1 fruit fly cellular context compared by ENCODE assay signal in genomic region chrX:10320425-10320978, dm6.
TF ChIP-seq lines count a peak whose summit lies in the region.

No protein-coding gene starts in this region.

TF ChIP-seq in whole organism, embryonic, 481 proteins besides CTCF, POLR2A, EP300 and RAD21 (continued from another document):
- no peak for TF ChIP-seq CG2199 (GFP tag; IDR thresholded peaks at IDR 0.05; lab: Robert Waterston, UW)
- no peak for TF ChIP-seq insv (GFP tag; optimal IDR thresholded peaks at IDR 0.05; lab: Kevin White, UChicago)
- TF ChIP-seq CG7839 (tag; optimal IDR thresholded peaks at IDR 0.05; lab: Kevin White, UChicago), result peak; percentile 26
- TF ChIP-seq sr (GFP tag; IDR thresholded peaks at IDR 0.05; lab: Robert Waterston, UW), result no peak
- no peak for TF ChIP-seq onecut (GFP tag; IDR thresholded peaks at IDR 0.05; lab: Robert Waterston, UW)
- no peak for TF ChIP-seq caup (GFP tag; optimal IDR thresholded peaks at IDR 0.05; lab: Kevin White, UChicago; ENCODE audit: severe bottlenecking)
- no peak for TF ChIP-seq Dp (GFP tag; optimal IDR thresholded peaks at IDR 0.05; lab: Kevin White, UChicago)
- TF ChIP-seq CG8281 (tag; optimal IDR thresholded peaks at IDR 0.05; lab: Kevin White, UChicago), result no peak
- no peak for TF ChIP-seq danr (GFP tag; IDR thresholded peaks at IDR 0.05; lab: Robert Waterston, UW)
- TF ChIP-seq dmrt11E (tag; optimal IDR thresholded peaks at IDR 0.05; lab: Kevin White, UChicago), result no peak
- no peak for TF ChIP-seq HLHmδ (GFP tag; optimal IDR thresholded peaks at IDR 0.05; lab: Kevin White, UChicago)
- no peak for TF ChIP-seq mld (GFP tag; IDR thresholded peaks at IDR 0.05; lab: Robert Waterston, UW; ENCODE audit: partially characterized antibody)
- no peak for TF ChIP-seq abd-A (tag; optimal IDR thresholded peaks at IDR 0.05; lab: Kevin White, UChicago)
- no peak for TF ChIP-seq dimm (GFP tag; IDR thresholded peaks at IDR 0.05; lab: Robert Waterston, UW)
- no peak for TF ChIP-seq pita (GFP tag; optimal IDR thresholded peaks at IDR 0.05; lab: Kevin White, UChicago)
- no peak for TF ChIP-seq CG18764 (GFP tag; optimal IDR thresholded peaks at IDR 0.05; lab: Kevin White, UChicago)
- no peak for TF ChIP-seq CG6854 (GFP tag; optimal IDR thresholded peaks at IDR 0.05; lab: Kevin White, UChicago)
- 0 out of 3 replicates have a peak, but pooled peaks have one; percentile 23 for TF ChIP-seq ci (GFP tag; IDR thresholded peaks at IDR 0.05; lab: Robert Waterston, UW)
- TF ChIP-seq CG12299 (tag; optimal IDR thresholded peaks at IDR 0.05; lab: Kevin White, UChicago), result no peak
- peak; percentile 9 for TF ChIP-seq exex (tag; optimal IDR thresholded peaks at IDR 0.05; lab: Kevin White, UChicago)
- no peak for TF ChIP-seq CG17612 (GFP tag; IDR thresholded peaks at IDR 0.05; lab: Robert Waterston, UW)
- TF ChIP-seq chinmo (GFP tag; IDR thresholded peaks at IDR 0.05; lab: Robert Waterston, UW; ENCODE audit: partially characterized antibody), result no peak
- no peak for TF ChIP-seq CG3407 (GFP tag; optimal IDR thresholded peaks at IDR 0.05; lab: Kevin White, UChicago)
- no peak for TF ChIP-seq BEAF-32 (GFP tag; optimal IDR thresholded peaks at IDR 0.05; lab: Kevin White, UChicago)
- no peak for TF ChIP-seq CG7963 (GFP tag; IDR thresholded peaks at IDR 0.05; lab: Robert Waterston, UW; ENCODE audit: partially characterized antibody)
- TF ChIP-seq kay (GFP tag; optimal IDR thresholded peaks at IDR 0.05; lab: Kevin White, UChicago), result no peak
- no peak for TF ChIP-seq CG4730 (GFP tag; IDR thresholded peaks at IDR 0.05; lab: Robert Waterston, UW)
- TF ChIP-seq CG13624 (GFP tag; optimal IDR thresholded peaks at IDR 0.05; lab: Kevin White, UChicago), result no peak
- TF ChIP-seq CG4617 (GFP tag; optimal IDR thresholded peaks at IDR 0.05; lab: Kevin White, UChicago; ENCODE audit: borderline replicate concordance), result no peak
- TF ChIP-seq esg (GFP tag; conservative IDR thresholded peaks at IDR 0.05; lab: Robert Waterston, UW), result no peak
- no peak for TF ChIP-seq H15 (GFP tag; IDR thresholded peaks at IDR 0.05; lab: Robert Waterston, UW)
- TF ChIP-seq peb (GFP tag; IDR thresholded peaks at IDR 0.05; lab: Robert Waterston, UW), result no peak
- no peak for TF ChIP-seq lab (GFP tag; optimal IDR thresholded peaks at IDR 0.05; lab: Kevin White, UChicago)
- TF ChIP-seq her (GFP tag; optimal IDR thresholded peaks at IDR 0.05; lab: Kevin White, UChicago), result no peak
- no peak for TF ChIP-seq stc (GFP tag; IDR thresholded peaks at IDR 0.05; lab: Robert Waterston, UW)
- no peak for TF ChIP-seq dati (GFP tag; IDR thresholded peaks at IDR 0.05; lab: Robert Waterston, UW)
- no peak for TF ChIP-seq CG9609 (GFP tag; optimal IDR thresholded peaks at IDR 0.05; lab: Kevin White, UChicago)
- TF ChIP-seq CG4404 (GFP tag; IDR thresholded peaks at IDR 0.05; lab: Robert Waterston, UW), result no peak
- TF ChIP-seq Xbp1 (GFP tag; optimal IDR thresholded peaks at IDR 0.05; lab: Kevin White, UChicago), result no peak
- no peak for TF ChIP-seq vfl (GFP tag; optimal IDR thresholded peaks at IDR 0.05; lab: Kevin White, UChicago)
- peak; percentile 11 for TF ChIP-seq phol (tag; optimal IDR thresholded peaks at IDR 0.05; lab: Kevin White, UChicago)
- TF ChIP-seq eve (GFP tag; optimal IDR thresholded peaks at IDR 0.05; lab: Kevin White, UChicago), result peak in 1 of 2 experiments; percentile 0
- no peak for TF ChIP-seq CG2202 (tag; optimal IDR thresholded peaks at IDR 0.05; lab: Kevin White, UChicago)
- TF ChIP-seq emc (GFP tag; optimal IDR thresholded peaks at IDR 0.05; lab: Kevin White, UChicago), result no peak
- TF ChIP-seq slbo (GFP tag; IDR thresholded peaks at IDR 0.05; lab: Robert Waterston, UW), result no peak
- no peak for TF ChIP-seq odd (GFP tag; optimal IDR thresholded peaks at IDR 0.05; lab: Kevin White, UChicago)
- TF ChIP-seq row (GFP tag; IDR thresholded peaks at IDR 0.05; lab: Robert Waterston, UW), result peak; percentile 27; the same call in 1 of the 3 replicates
- no peak for TF ChIP-seq CG11456 (GFP tag; IDR thresholded peaks at IDR 0.05; lab: Robert Waterston, UW)
- no peak for TF ChIP-seq psq (GFP tag; optimal IDR thresholded peaks at IDR 0.05; lab: Kevin White, UChicago)
- no peak for TF ChIP-seq schlank (tag; optimal IDR thresholded peaks at IDR 0.05; lab: Kevin White, UChicago)
- TF ChIP-seq fd64A (GFP tag; optimal IDR thresholded peaks at IDR 0.05; lab: Kevin White, UChicago), result no peak
- no peak for TF ChIP-seq zen2 (GFP tag; IDR thresholded peaks at IDR 0.05; lab: Robert Waterston, UW; ENCODE audit: partially characterized antibody)
- TF ChIP-seq Dbx (GFP tag; IDR thresholded peaks at IDR 0.05; lab: Robert Waterston, UW), result no peak
- TF ChIP-seq toy (GFP tag; IDR thresholded peaks at IDR 0.05; lab: Robert Waterston, UW), result no peak
- TF ChIP-seq Hsf (GFP tag; optimal IDR thresholded peaks at IDR 0.05; lab: Kevin White, UChicago), result no peak
- TF ChIP-seq CG17328 (GFP tag; IDR thresholded peaks at IDR 0.05; lab: Robert Waterston, UW), result no peak
- no peak for TF ChIP-seq CG6254 (GFP tag; optimal IDR thresholded peaks at IDR 0.05; lab: Kevin White, UChicago)
- TF ChIP-seq CG13894 (tag; optimal IDR thresholded peaks at IDR 0.05; lab: Kevin White, UChicago), result no peak
- TF ChIP-seq bcd (GFP tag; optimal IDR thresholded peaks at IDR 0.05; lab: Kevin White, UChicago), result no peak
- no peak for TF ChIP-seq nau (GFP tag; optimal IDR thresholded peaks at IDR 0.05; lab: Kevin White, UChicago)
- peak; percentile 30 for TF ChIP-seq CG30403 (GFP tag; optimal IDR thresholded peaks at IDR 0.05; lab: Kevin White, UChicago)
- no peak for TF ChIP-seq CG1602 (GFP tag; optimal IDR thresholded peaks at IDR 0.05; lab: Kevin White, UChicago)
- no peak for TF ChIP-seq Side (GFP tag; optimal IDR thresholded peaks at IDR 0.05; lab: Kevin White, UChicago)
- peak; percentile 21 for TF ChIP-seq CG2875 (GFP tag; optimal IDR thresholded peaks at IDR 0.05; lab: Kevin White, UChicago)
- TF ChIP-seq CG15696 (tag; optimal IDR thresholded peaks at IDR 0.05; lab: Kevin White, UChicago), result no peak
- peak; percentile 18 for TF ChIP-seq nmo (GFP tag; optimal IDR thresholded peaks at IDR 0.05; lab: Kevin White, UChicago)
- TF ChIP-seq CG11085 (GFP tag; IDR thresholded peaks at IDR 0.05; lab: Robert Waterston, UW), result no peak
- TF ChIP-seq ase (GFP tag; IDR thresholded peaks at IDR 0.05; lab: Robert Waterston, UW), result no peak
- no peak for TF ChIP-seq chif (GFP tag; optimal IDR thresholded peaks at IDR 0.05; lab: Kevin White, UChicago)
- TF ChIP-seq kni (GFP tag; optimal IDR thresholded peaks at IDR 0.05; lab: Kevin White, UChicago), result peak; percentile 19
- no peak for TF ChIP-seq CG17359 (tag; optimal IDR thresholded peaks at IDR 0.05; lab: Kevin White, UChicago)
- no peak for TF ChIP-seq CG34422 (GFP tag; IDR thresholded peaks at IDR 0.05; lab: Robert Waterston, UW)
- no peak for TF ChIP-seq Sox100B (GFP tag; optimal IDR thresholded peaks at IDR 0.05; lab: Kevin White, UChicago)
- TF ChIP-seq ham (GFP tag; IDR thresholded peaks at IDR 0.05; lab: Robert Waterston, UW), result no peak
- no peak for TF ChIP-seq Aef1 (GFP tag; IDR thresholded peaks at IDR 0.05; lab: Robert Waterston, UW)
- no peak for TF ChIP-seq CG30020 (tag; optimal IDR thresholded peaks at IDR 0.05; lab: Kevin White, UChicago)
- TF ChIP-seq sc (optimal IDR thresholded peaks at IDR 0.05; lab: Kevin White, UChicago), result no peak
- TF ChIP-seq sc (GFP tag; optimal IDR thresholded peaks at IDR 0.05; lab: Kevin White, UChicago), result no peak
- TF ChIP-seq croc (GFP tag; conservative IDR thresholded peaks at IDR 0.05; lab: Robert Waterston, UW), result no peak
- no peak for TF ChIP-seq Scr (GFP tag; IDR thresholded peaks at IDR 0.05; lab: Robert Waterston, UW; ENCODE audit: partially characterized antibody)
- no peak for TF ChIP-seq eyg (GFP tag; optimal IDR thresholded peaks at IDR 0.05; lab: Kevin White, UChicago)
- TF ChIP-seq CG10147 (GFP tag; optimal IDR thresholded peaks at IDR 0.05; lab: Kevin White, UChicago), result no peak
- TF ChIP-seq CG32532 (GFP tag; IDR thresholded peaks at IDR 0.05; lab: Robert Waterston, UW), result no peak
- TF ChIP-seq grau (tag; optimal IDR thresholded peaks at IDR 0.05; lab: Kevin White, UChicago), result peak; percentile 19
- TF ChIP-seq Ravus (GFP tag; IDR thresholded peaks at IDR 0.05; lab: Robert Waterston, UW), result no peak
- TF ChIP-seq Elba2 (GFP tag; optimal IDR thresholded peaks at IDR 0.05; lab: Kevin White, UChicago), result no peak
- no peak for TF ChIP-seq nerfin-2 (GFP tag; IDR thresholded peaks at IDR 0.05; lab: Robert Waterston, UW; ENCODE audit: partially characterized antibody)
- TF ChIP-seq Antp (GFP tag; optimal IDR thresholded peaks at IDR 0.05; lab: Kevin White, UChicago), result no peak
- TF ChIP-seq Usf (GFP tag; optimal IDR thresholded peaks at IDR 0.05; lab: Kevin White, UChicago), result no peak
- TF ChIP-seq ac (GFP tag; optimal IDR thresholded peaks at IDR 0.05; lab: Kevin White, UChicago), result no peak
- TF ChIP-seq lov (optimal IDR thresholded peaks at IDR 0.05; lab: Kevin White, UChicago), result no peak
- no peak for TF ChIP-seq lov (GFP tag; IDR thresholded peaks at IDR 0.05; lab: Robert Waterston, UW)
- 0 out of 3 replicates have a peak, but pooled peaks have one; percentile 8 for TF ChIP-seq zfh1 (GFP tag; IDR thresholded peaks at IDR 0.05; lab: Robert Waterston, UW)
- TF ChIP-seq cg (GFP tag; optimal IDR thresholded peaks at IDR 0.05; lab: Kevin White, UChicago), result no peak
- no peak for TF ChIP-seq CG12942 (GFP tag; optimal IDR thresholded peaks at IDR 0.05; lab: Kevin White, UChicago)
- no peak for TF ChIP-seq sisA (GFP tag; IDR thresholded peaks at IDR 0.05; lab: Robert Waterston, UW)
- no peak for TF ChIP-seq CG4360 (GFP tag; IDR thresholded peaks at IDR 0.05; lab: Robert Waterston, UW)
- TF ChIP-seq CG2712 (tag; optimal IDR thresholded peaks at IDR 0.05; lab: Kevin White, UChicago), result peak; percentile 15
- no peak for TF ChIP-seq rib (GFP tag; IDR thresholded peaks at IDR 0.05; lab: Robert Waterston, UW)
- peak; percentile 39 for TF ChIP-seq ATbp (GFP tag; optimal IDR thresholded peaks at IDR 0.05; lab: Kevin White, UChicago)
- no peak for TF ChIP-seq CG7928 (GFP tag; optimal IDR thresholded peaks at IDR 0.05; lab: Kevin White, UChicago)
